Worm (Caenorhabditis elegans) whole organism, young adult: ENCODE data around the gene gpdh-2.
"Not testable (repeated sequence)": the region's sequence is repeated elsewhere in the genome, so short reads cannot be mapped to it uniquely, and the experiment has no call there.

Experiments used
- B0019.2 ChIP-seq: fragments of 200-800 bp; sonication (Bioruptor generic); conservative IDR thresholded peaks from 2 replicates; pipeline ENCODE4 v1.3.6; 2022; ENCODE audit warnings: missing genetic modification reagents, missing genetic modification characterization, missing compliant biosample characterization
- B0261.1 ChIP-seq: sonication (generic microtip); optimal IDR thresholded peaks from 2 replicates; lab custom pipeline; 2016; ENCODE audit warnings: mild to moderate bottlenecking, missing genetic modification characterization, moderate library complexity, missing compliant biosample characterization
- Y53F4B.3 ChIP-seq: fragments of 200-800 bp; sonication (Bioruptor generic); IDR thresholded peaks from 2 replicates; pipeline ENCODE4 v1.3.6; 2022; ENCODE audit warnings: missing genetic modification reagents, missing genetic modification characterization, missing compliant biosample characterization
- Y56A3A.18 ChIP-seq: fragments of 200-800 bp; sonication (Bioruptor generic); IDR thresholded peaks from 2 replicates; pipeline ENCODE4 v1.3.6; 2022; ENCODE audit warnings: missing genetic modification reagents, missing genetic modification characterization, missing compliant biosample characterization
- Y79H2A.3 ChIP-seq: fragments of 200-800 bp; sonication (Bioruptor generic); conservative IDR thresholded peaks from 2 replicates; pipeline ENCODE4 v1.3.6; 2022; ENCODE audit warnings: missing genetic modification reagents, missing genetic modification characterization, missing compliant biosample characterization
- ama-1 ChIP-seq, 3 experiments: fragments of 150-350 bp in 1 of 3; sonication (generic microtip) in 2 of 3; optimal IDR thresholded peaks; 2 replicates each; lab custom pipeline; 2014 to 2018; ENCODE audit warnings: missing biosample characterization in 2 of 3, missing genetic modification characterization in 2 of 3, missing genetic modification reagents in 2 of 3
- attf-3 ChIP-seq: fragments of 200-800 bp; sonication (Bioruptor generic); conservative IDR thresholded peaks from 2 replicates; pipeline ENCODE4 v1.3.6; 2022; ENCODE audit warnings: missing genetic modification reagents, missing genetic modification characterization, missing compliant biosample characterization
- dox-1 ChIP-seq: fragments of 200-800 bp; sonication (Bioruptor generic); IDR thresholded peaks from 2 replicates; pipeline ENCODE4 v1.3.6; 2022; ENCODE audit warnings: missing genetic modification reagents, missing genetic modification characterization, missing compliant biosample characterization
- egrh-3 ChIP-seq: fragments of 200-800 bp; sonication (Bioruptor generic); IDR thresholded peaks from 2 replicates; pipeline ENCODE4 v1.3.6; 2022; ENCODE audit warnings: missing genetic modification reagents, missing genetic modification characterization, missing compliant biosample characterization
- ekl-4 ChIP-seq: fragments of 200-800 bp; sonication (Bioruptor generic); IDR thresholded peaks from 2 replicates; pipeline ENCODE4 v1.3.6; 2022; ENCODE audit warnings: missing genetic modification reagents, missing genetic modification characterization, missing compliant biosample characterization
- gei-17 ChIP-seq: fragments of 200-800 bp; sonication (Bioruptor generic); optimal IDR thresholded peaks from 2 replicates; lab custom pipeline; 2018; ENCODE audit warnings: mild to moderate bottlenecking, missing genetic modification characterization, missing compliant biosample characterization
- him-1 ChIP-seq: sonication (generic microtip); optimal IDR thresholded peaks from 2 replicates; lab custom pipeline; 2016; ENCODE audit warnings: missing genotype, missing genetic modification reagents, missing genetic modification characterization, missing compliant biosample characterization
- hmg-1.2 ChIP-seq: fragments of 200-800 bp; sonication (Bioruptor generic); IDR thresholded peaks from 2 replicates; pipeline ENCODE4 v1.3.6; 2022; ENCODE audit warnings: missing genetic modification reagents, missing genetic modification characterization, missing compliant biosample characterization
- lin-26 ChIP-seq: fragments of 200-800 bp; sonication (Bioruptor generic); IDR thresholded peaks from 2 replicates; pipeline ENCODE4 v1.3.6; 2022; ENCODE audit warnings: missing genetic modification reagents, missing genetic modification characterization, missing compliant biosample characterization
- lin-35 ChIP-seq, 3 experiments: fragments of 150-350 bp in 2 of 3; sonication (generic microtip) in 1 of 3; optimal IDR thresholded peaks; 2 replicates each; lab custom pipeline; 2014 to 2018; ENCODE audit warnings: missing biosample characterization in 3 of 3, missing genetic modification characterization in 3 of 3, missing genetic modification reagents in 3 of 3
- madf-3 ChIP-seq: fragments of 200-800 bp; sonication (Bioruptor generic); IDR thresholded peaks from 2 replicates; pipeline ENCODE4 v1.3.6; 2022; ENCODE audit warnings: missing genetic modification reagents, missing genetic modification characterization, missing compliant biosample characterization
- madf-6 ChIP-seq: fragments of 200-800 bp; sonication (Bioruptor generic); IDR thresholded peaks from 2 replicates; pipeline ENCODE4 v1.3.6; 2022; ENCODE audit warnings: missing genetic modification reagents, missing genetic modification characterization, missing compliant biosample characterization
- madf-8 ChIP-seq: fragments of 200-800 bp; sonication (Bioruptor generic); conservative IDR thresholded peaks from 2 replicates; pipeline ENCODE4 v1.3.6; 2022; ENCODE audit warnings: missing genetic modification reagents, missing genetic modification characterization, missing compliant biosample characterization
- mcd-1 ChIP-seq: fragments of 200-800 bp; sonication (Bioruptor generic); IDR thresholded peaks from 2 replicates; pipeline ENCODE4 v1.3.6; 2022; ENCODE audit warnings: missing genetic modification reagents, missing genetic modification characterization, missing compliant biosample characterization
- mes-4 ChIP-seq: sonication (generic microtip); optimal IDR thresholded peaks from 2 replicates; lab custom pipeline; 2016; ENCODE audit warnings: missing genotype, missing genetic modification characterization, missing compliant biosample characterization
- nfyb-1 ChIP-seq: fragments of 200-800 bp; sonication (Bioruptor generic); IDR thresholded peaks from 2 replicates; pipeline ENCODE4 v1.3.6; 2022; ENCODE audit warnings: missing genetic modification reagents, missing genetic modification characterization, missing compliant biosample characterization
- nhr-120 ChIP-seq: fragments of 200-800 bp; sonication (Bioruptor generic); IDR thresholded peaks from 2 replicates; pipeline ENCODE4 v1.3.6; 2022; ENCODE audit warnings: missing genetic modification characterization, missing compliant biosample characterization
- nhr-179 ChIP-seq: sonication (generic microtip); optimal IDR thresholded peaks from 2 replicates; lab custom pipeline; 2016; ENCODE audit warnings: mild to moderate bottlenecking, missing genetic modification characterization, missing compliant biosample characterization
- nhr-80 ChIP-seq: sonication (generic microtip); optimal IDR thresholded peaks from 2 replicates; lab custom pipeline; 2016; ENCODE audit warnings: missing genetic modification characterization, missing compliant biosample characterization
- pbrm-1 ChIP-seq: fragments of 200-800 bp; sonication (Bioruptor generic); IDR thresholded peaks from 2 replicates; pipeline ENCODE4 v1.3.6; 2022; ENCODE audit warnings: missing genetic modification reagents, missing genetic modification characterization, missing compliant biosample characterization
- rpc-1 ChIP-seq, 2 experiments: fragments of 150-350 bp in 1 of 2; sonication (generic microtip) in 1 of 2; optimal IDR thresholded peaks; 2 replicates each; lab custom pipeline; 2014 to 2018; ENCODE audit warnings: missing biosample characterization in 1 of 2, missing genetic modification characterization in 1 of 2, missing genetic modification reagents in 1 of 2, missing genotype in 1 of 2
- sdz-38 ChIP-seq: sonication (generic microtip); optimal IDR thresholded peaks from 2 replicates; lab custom pipeline; 2016; ENCODE audit warnings: missing genotype, missing genetic modification characterization, missing compliant biosample characterization
- snpc-1.1 ChIP-seq: sonication (generic microtip); optimal IDR thresholded peaks from 2 replicates; lab custom pipeline; 2017; ENCODE audit warnings: missing genetic modification characterization, mild to moderate bottlenecking, missing compliant biosample characterization, antibody characterized with exemption, moderate library complexity, missing genotype, missing genetic modification reagents; ENCODE audit not compliant: insufficient read depth
- tbp1 ChIP-seq: fragments of 200-800 bp; sonication (Bioruptor generic); optimal IDR thresholded peaks from 2 replicates; lab custom pipeline; 2018; ENCODE audit warnings: mild to moderate bottlenecking, missing genetic modification characterization, missing compliant biosample characterization
- zfh-2 ChIP-seq: fragments of 200-800 bp; sonication (Bioruptor generic); conservative IDR thresholded peaks from 2 replicates; pipeline ENCODE4 v1.3.6; 2022; ENCODE audit warnings: missing genetic modification reagents, missing genetic modification characterization, missing compliant biosample characterization
- zim-3 ChIP-seq: sonication (generic microtip); optimal IDR thresholded peaks from 2 replicates; lab custom pipeline; 2017; ENCODE audit warnings: mild to moderate bottlenecking, missing genetic modification characterization, moderate library complexity, missing compliant biosample characterization
- ztf-26 ChIP-seq: sonication (generic microtip); optimal IDR thresholded peaks from 2 replicates; lab custom pipeline; 2017; ENCODE audit warnings: missing genetic modification characterization, missing compliant biosample characterization
- ztf-28 ChIP-seq: fragments of 200-800 bp; sonication (Bioruptor generic); IDR thresholded peaks from 2 replicates; pipeline ENCODE4 v1.3.6; 2022; ENCODE audit warnings: missing genetic modification reagents, missing genetic modification characterization, missing compliant biosample characterization

The gpdh-2 gene

ce11 chrIII:9853667-9854620 lies 5.0 kb downstream of the gpdh-2 start (continued):
- TF ChIP-seq B0019.2 (GFP tag; lab: Robert Waterston, UW) (no peak), nhr-80 (tag; lab: Kevin White, UChicago) (no peak), ztf-26 (tag; lab: Kevin White, UChicago) (no peak), lin-35 (GFP tag; optimal IDR thresholded peaks at IDR 0.05; lab: Kevin White, UChicago) (peak in 1 of 3 experiments; percentile 2), Y53F4B.3 (GFP tag; lab: Robert Waterston, UW) (no peak), gei-17 (GFP tag; lab: Kevin White, UChicago) (no peak), snpc-1.1 (tag; lab: Kevin White, UChicago) (no peak), ama-1 (optimal IDR thresholded peaks at IDR 0.05; lab: Kevin White, UChicago) (no peak), ama-1 (GFP tag; optimal IDR thresholded peaks at IDR 0.05; lab: Kevin White, UChicago) (no peak), madf-6 (no peak), Y56A3A.18 (peak; percentile 72; the same call in 1 of the 2 replicates), nhr-179 (tag; lab: Kevin White, UChicago) (no peak), mes-4 (tag; lab: Kevin White, UChicago) (no peak), attf-3 (GFP tag; lab: Robert Waterston, UW) (no peak), nfyb-1 (GFP tag; lab: Robert Waterston, UW) (no peak; the same call in 1 of the 2 replicates)

ce11 chrIII:9851547-9851946 lies 7.4 kb downstream of the gpdh-2 start, which contains the start of gene K11H3.3:
K11H3.3 (plus strand) TSS chrIII:9851854.
- no peak for TF ChIP-seq ama-1 (optimal IDR thresholded peaks at IDR 0.05; lab: Kevin White, UChicago)
- no peak for TF ChIP-seq ama-1 (GFP tag; optimal IDR thresholded peaks at IDR 0.05; lab: Kevin White, UChicago)
- TF ChIP-seq him-1 (tag; lab: Kevin White, UChicago): no peak
- no peak for TF ChIP-seq zfh-2 (GFP tag; lab: Robert Waterston, UW)
- TF ChIP-seq dox-1 (GFP tag; lab: Robert Waterston, UW): 0 out of 2 replicates have a peak, but pooled peaks have one; percentile 5

- TF ChIP-seq sdz-38 (tag; lab: Kevin White, UChicago): no peak
- TF ChIP-seq nhr-80 (tag; lab: Kevin White, UChicago): peak; percentile 47
- TF ChIP-seq zim-3 (tag; lab: Kevin White, UChicago): no peak
- TF ChIP-seq, all 124 proteins: peak for 1
Observed at ce11 chrIII:9850877-9851276, 8.1 kb downstream of the gpdh-2 start.

- TF ChIP-seq nhr-120 (GFP tag; lab: Robert Waterston, UW) (no peak), nhr-80 (tag; lab: Kevin White, UChicago) (peak; percentile 62)
Observed at ce11 chrIII:9849950-9850349, 9.0 kb downstream of the gpdh-2 start.

- 0 out of 2 replicates have a peak, but pooled peaks have one; percentile 14 for TF ChIP-seq egrh-3 (GFP tag; lab: Robert Waterston, UW)
- peak; percentile 59 for TF ChIP-seq madf-6
- TF ChIP-seq pbrm-1: 0 out of 2 replicates have a peak, but pooled peaks have one; percentile 42
- peak; percentile 29; the same call in 1 of the 2 replicates for TF ChIP-seq madf-8 (GFP tag; lab: Robert Waterston, UW)
- peak; percentile 43 for TF ChIP-seq B0261.1 (tag; lab: Kevin White, UChicago)
- peak; percentile 21; the same call in 1 of the 2 replicates for TF ChIP-seq ekl-4 (GFP tag; lab: Robert Waterston, UW)
- peak; percentile 39 for TF ChIP-seq hmg-1.2 (GFP tag; lab: Robert Waterston, UW)
- TF ChIP-seq tbp1 (GFP tag; lab: Kevin White, UChicago): peak; percentile 73
- TF ChIP-seq madf-3: 0 out of 2 replicates have a peak, but pooled peaks have one; percentile 57
- not testable (repeated sequence) for TF ChIP-seq rpc-1 (optimal IDR thresholded peaks at IDR 0.05; lab: Kevin White, UChicago)
- TF ChIP-seq rpc-1 (tag; optimal IDR thresholded peaks at IDR 0.05; lab: Kevin White, UChicago): peak; percentile 49
- peak; percentile 64; the same call in 1 of the 2 replicates for TF ChIP-seq Y79H2A.3 (GFP tag; lab: Robert Waterston, UW)
- TF ChIP-seq ztf-28 (GFP tag; lab: Robert Waterston, UW): 0 out of 2 replicates have a peak, but pooled peaks have one; percentile 53
- peak; percentile 73; the same call in 1 of the 2 replicates for TF ChIP-seq lin-26 (GFP tag; lab: Robert Waterston, UW)
- peak; percentile 74 for TF ChIP-seq mcd-1
Observed at ce11 chrIII:9849111-9849510, 9.9 kb downstream of the gpdh-2 start.
